Worm (Caenorhabditis elegans) whole organism, L1 larva: ENCODE results near the gene prp-9.

ENCODE experiments used
- C04F5.9 ChIP-seq: sonication (generic microtip); optimal IDR thresholded peaks from 2 replicates; lab custom pipeline; 2016; ENCODE audit warnings: missing genetic modification characterization, missing compliant biosample characterization
- C34B4.2 ChIP-seq: sonication (generic microtip); optimal IDR thresholded peaks from 2 replicates; lab custom pipeline; 2017; ENCODE audit warnings: mild to moderate bottlenecking, missing genetic modification characterization, missing compliant biosample characterization
- aha-1 ChIP-seq: fragments of 150-350 bp; optimal IDR thresholded peaks from 2 replicates; lab custom pipeline; 2014; ENCODE audit warnings: missing biosample characterization, missing genetic modification characterization
- aly-2 ChIP-seq: fragments of 150-350 bp; optimal IDR thresholded peaks from 2 replicates; lab custom pipeline; 2014; ENCODE audit warnings: missing biosample characterization, missing genetic modification characterization
- ama-1 ChIP-seq: fragments of 150-350 bp; optimal IDR thresholded peaks from 2 replicates; lab custom pipeline; 2014
- ceh-8 ChIP-seq: fragments of 200-800 bp; sonication (Bioruptor generic); optimal IDR thresholded peaks from 2 replicates; lab custom pipeline; 2018; ENCODE audit warnings: mild to moderate bottlenecking, missing genetic modification characterization, moderate library complexity, missing compliant biosample characterization
- ceh-82 ChIP-seq, 3 experiments: fragments of 150-350 bp in 1 of 3; sonication (generic microtip) in 2 of 3; optimal IDR thresholded peaks; 2 replicates each; lab custom pipeline; 2014 to 2017; ENCODE audit warnings: missing biosample characterization in 3 of 3, missing genetic modification characterization in 3 of 3
- ceh-90 ChIP-seq: sonication (generic microtip); optimal IDR thresholded peaks from 2 replicates; lab custom pipeline; 2016; ENCODE audit warnings: missing genetic modification characterization, missing compliant biosample characterization
- dsc-1 ChIP-seq: sonication (generic microtip); optimal IDR thresholded peaks from 2 replicates; lab custom pipeline; 2016; ENCODE audit warnings: mild to moderate bottlenecking, missing genetic modification characterization, missing compliant biosample characterization
- elt-2 ChIP-seq: sonication (generic microtip); optimal IDR thresholded peaks from 2 replicates; lab custom pipeline; 2016; ENCODE audit warnings: missing genetic modification characterization, mild to moderate bottlenecking, inconsistent platforms, missing compliant biosample characterization, missing genetic modification reagents
- elt-3 ChIP-seq, 6 experiments: fragments of 150-350 bp in 1 of 6; sonication (generic microtip); optimal IDR thresholded peaks; 2 replicates each; lab custom pipeline; 2017 to 2018; ENCODE audit warnings: missing biosample characterization in 6 of 6, missing genetic modification characterization in 6 of 6, inconsistent platforms in 1 of 6
- fkh-10 ChIP-seq: sonication (generic microtip); optimal IDR thresholded peaks from 2 replicates; lab custom pipeline; 2017; ENCODE audit warnings: missing biosample characterization, missing genetic modification reagents, missing genetic modification characterization
- fkh-4 ChIP-seq: sonication (generic microtip); optimal IDR thresholded peaks from 2 replicates; lab custom pipeline; 2016; ENCODE audit warnings: missing compliant biosample characterization, missing genetic modification characterization, borderline replicate concordance
- fkh-8 ChIP-seq: sonication (generic microtip); optimal IDR thresholded peaks from 2 replicates; lab custom pipeline; 2016; ENCODE audit warnings: mild to moderate bottlenecking, missing genetic modification characterization, missing compliant biosample characterization
- fos-1 ChIP-seq: fragments of 150-350 bp; optimal IDR thresholded peaks from 2 replicates; lab custom pipeline; 2014; ENCODE audit warnings: missing biosample characterization, missing genetic modification characterization
- hlh-17 ChIP-seq: fragments of 200-800 bp; sonication (Bioruptor generic); optimal IDR thresholded peaks from 2 replicates; lab custom pipeline; 2018; ENCODE audit warnings: missing genetic modification characterization, mild to moderate bottlenecking, missing compliant biosample characterization, moderate library complexity, borderline replicate concordance
- hlh-4 ChIP-seq: sonication (generic microtip); optimal IDR thresholded peaks from 2 replicates; lab custom pipeline; 2016; ENCODE audit warnings: mild to moderate bottlenecking, missing genetic modification characterization, missing compliant biosample characterization
- hpl-2 ChIP-seq: fragments of 150-350 bp; optimal IDR thresholded peaks from 2 replicates; lab custom pipeline; 2014; ENCODE audit warnings: missing biosample characterization, missing genetic modification reagents, missing genetic modification characterization
- irx-1 ChIP-seq: sonication (generic microtip); optimal IDR thresholded peaks from 2 replicates; lab custom pipeline; 2016; ENCODE audit warnings: missing genetic modification characterization, missing compliant biosample characterization
- isw-1 ChIP-seq: fragments of 200-800 bp; sonication (Bioruptor generic); IDR thresholded peaks from 2 replicates; pipeline ENCODE4 v1.3.6; 2022; ENCODE audit warnings: missing genetic modification characterization, missing compliant biosample characterization
- jun-1 ChIP-seq: fragments of 150-350 bp; optimal IDR thresholded peaks from 2 replicates; lab custom pipeline; 2014; ENCODE audit warnings: missing biosample characterization, missing genetic modification reagents, missing genetic modification characterization
- lin-14 ChIP-seq: fragments of 200-800 bp; sonication (Bioruptor generic); optimal IDR thresholded peaks from 2 replicates; lab custom pipeline; 2018; ENCODE audit warnings: mild to moderate bottlenecking, missing genetic modification characterization, moderate library complexity, missing compliant biosample characterization
- lin-15B ChIP-seq: fragments of 150-350 bp; sonication (generic microtip); optimal IDR thresholded peaks from 3 replicates; lab custom pipeline; 2014; ENCODE audit warnings: missing biosample characterization, missing genetic modification characterization
- lin-35 ChIP-seq, 2 experiments: fragments of 150-350 bp; optimal IDR thresholded peaks; 2 replicates each; lab custom pipeline; 2014; ENCODE audit warnings: missing biosample characterization in 2 of 2, missing genetic modification characterization in 2 of 2, missing genetic modification reagents in 2 of 2
- lin-39 ChIP-seq: fragments of 150-350 bp; optimal IDR thresholded peaks from 2 replicates; lab custom pipeline; 2014; ENCODE audit warnings: missing biosample characterization, missing genetic modification reagents, missing genetic modification characterization
- lir-3 ChIP-seq: sonication (generic microtip); optimal IDR thresholded peaks from 2 replicates; lab custom pipeline; 2016; ENCODE audit warnings: mild to moderate bottlenecking, missing genetic modification characterization, moderate library complexity, missing compliant biosample characterization; ENCODE audit not compliant: poor library complexity
- lsy-2 ChIP-seq, 2 experiments: fragments of 150-350 bp; optimal IDR thresholded peaks; 2 replicates each; lab custom pipeline; 2014; ENCODE audit warnings: missing biosample characterization in 2 of 2, missing genetic modification characterization in 2 of 2
- mab-9 ChIP-seq: fragments of 200-800 bp; sonication (Bioruptor generic); IDR thresholded peaks from 2 replicates; pipeline ENCODE4 v1.3.6; 2022; ENCODE audit warnings: missing genetic modification reagents, missing genetic modification characterization, missing compliant biosample characterization
- mep-1 ChIP-seq: fragments of 150-350 bp; optimal IDR thresholded peaks from 2 replicates; lab custom pipeline; 2014; ENCODE audit warnings: missing biosample characterization, missing genetic modification characterization
- nhr-11 ChIP-seq: fragments of 150-350 bp; optimal IDR thresholded peaks from 2 replicates; lab custom pipeline; 2014; ENCODE audit warnings: missing biosample characterization, missing genetic modification characterization
- nhr-12 ChIP-seq: sonication (generic microtip); optimal IDR thresholded peaks from 2 replicates; lab custom pipeline; 2017; ENCODE audit warnings: missing biosample characterization, missing genetic modification characterization
- nhr-19 ChIP-seq: fragments of 200-800 bp; sonication (Bioruptor generic); conservative IDR thresholded peaks from 2 replicates; pipeline ENCODE4 v1.3.6; 2022; ENCODE audit warnings: missing genetic modification characterization, missing compliant biosample characterization
- nhr-20 ChIP-seq: sonication (generic microtip); optimal IDR thresholded peaks from 2 replicates; lab custom pipeline; 2016; ENCODE audit warnings: mild to moderate bottlenecking, missing genetic modification characterization, missing compliant biosample characterization
- nhr-28 ChIP-seq: fragments of 150-350 bp; optimal IDR thresholded peaks from 2 replicates; lab custom pipeline; 2014; ENCODE audit warnings: missing biosample characterization, missing genetic modification characterization
- nhr-47 ChIP-seq: sonication (generic microtip); optimal IDR thresholded peaks from 2 replicates; lab custom pipeline; 2016; ENCODE audit warnings: mild to moderate bottlenecking, missing genetic modification characterization, moderate library complexity, missing compliant biosample characterization
- nhr-71 ChIP-seq: sonication (generic microtip); optimal IDR thresholded peaks from 2 replicates; lab custom pipeline; 2016; ENCODE audit warnings: mild to moderate bottlenecking, missing genetic modification characterization, moderate library complexity, missing compliant biosample characterization
- nhr-77 ChIP-seq: fragments of 150-350 bp; optimal IDR thresholded peaks from 2 replicates; lab custom pipeline; 2014; ENCODE audit warnings: missing biosample characterization, missing genetic modification characterization
- nhr-90 ChIP-seq: sonication (generic microtip); optimal IDR thresholded peaks from 2 replicates; lab custom pipeline; 2016; ENCODE audit warnings: mild to moderate bottlenecking, missing genetic modification characterization, missing compliant biosample characterization; ENCODE audit not compliant: poor library complexity
- pag-3 ChIP-seq: sonication (generic microtip); optimal IDR thresholded peaks from 2 replicates; lab custom pipeline; 2017; ENCODE audit warnings: missing genetic modification characterization, mild to moderate bottlenecking, missing compliant biosample characterization, antibody characterized with exemption, borderline replicate concordance; ENCODE audit not compliant: insufficient read depth
- pqm-1 ChIP-seq: sonication (generic microtip); optimal IDR thresholded peaks from 3 replicates; lab custom pipeline; 2017; ENCODE audit warnings: missing biosample characterization, missing genetic modification characterization
- rnt-1 ChIP-seq: sonication (generic microtip); optimal IDR thresholded peaks from 2 replicates; lab custom pipeline; 2016; ENCODE audit warnings: mild to moderate bottlenecking, missing genetic modification characterization, moderate library complexity, missing compliant biosample characterization
- snpc-4 ChIP-seq: fragments of 150-350 bp; optimal IDR thresholded peaks from 2 replicates; lab custom pipeline; 2014; ENCODE audit warnings: missing biosample characterization, missing genetic modification characterization
- snu-23 ChIP-seq: sonication (generic microtip); optimal IDR thresholded peaks from 2 replicates; lab custom pipeline; 2016; ENCODE audit warnings: missing genetic modification characterization, missing compliant biosample characterization
- sox-4 ChIP-seq: sonication (generic microtip); optimal IDR thresholded peaks from 2 replicates; lab custom pipeline; 2016; ENCODE audit warnings: missing genetic modification characterization, missing compliant biosample characterization
- sup-37 ChIP-seq: fragments of 200-800 bp; sonication (Bioruptor generic); optimal IDR thresholded peaks from 2 replicates; lab custom pipeline; 2018; ENCODE audit warnings: mild to moderate bottlenecking, missing genetic modification characterization, missing compliant biosample characterization
- swsn-7 ChIP-seq: sonication (generic microtip); optimal IDR thresholded peaks from 2 replicates; lab custom pipeline; 2016; ENCODE audit warnings: missing genetic modification characterization, missing compliant biosample characterization
- tbx-2 ChIP-seq: sonication (generic microtip); optimal IDR thresholded peaks from 2 replicates; lab custom pipeline; 2016; ENCODE audit warnings: missing genetic modification characterization, missing compliant biosample characterization
- tlp-1 ChIP-seq: fragments of 150-350 bp; optimal IDR thresholded peaks from 2 replicates; lab custom pipeline; 2014; ENCODE audit warnings: missing biosample characterization, missing genetic modification characterization
- unc-130 ChIP-seq: fragments of 150-350 bp; optimal IDR thresholded peaks from 2 replicates; lab custom pipeline; 2017; ENCODE audit warnings: missing biosample characterization, missing genetic modification characterization, inconsistent platforms
- unc-86 ChIP-seq: sonication (generic microtip); optimal IDR thresholded peaks from 2 replicates; lab custom pipeline; 2016; ENCODE audit warnings: missing genetic modification characterization, missing compliant biosample characterization
- unc-98 ChIP-seq: fragments of 200-800 bp; sonication (Bioruptor generic); IDR thresholded peaks from 2 replicates; pipeline ENCODE4 v1.3.6; 2022; ENCODE audit warnings: missing genetic modification characterization, missing compliant biosample characterization
- xbp-1 ChIP-seq: sonication (generic microtip); optimal IDR thresholded peaks from 2 replicates; lab custom pipeline; 2016; ENCODE audit warnings: missing genetic modification characterization, missing compliant biosample characterization
- zip-4 ChIP-seq: fragments of 200-800 bp; sonication (Bioruptor generic); optimal IDR thresholded peaks from 2 replicates; lab custom pipeline; 2018; ENCODE audit warnings: mild to moderate bottlenecking, missing genetic modification characterization, moderate library complexity, missing compliant biosample characterization

The prp-9 gene

DNA sequence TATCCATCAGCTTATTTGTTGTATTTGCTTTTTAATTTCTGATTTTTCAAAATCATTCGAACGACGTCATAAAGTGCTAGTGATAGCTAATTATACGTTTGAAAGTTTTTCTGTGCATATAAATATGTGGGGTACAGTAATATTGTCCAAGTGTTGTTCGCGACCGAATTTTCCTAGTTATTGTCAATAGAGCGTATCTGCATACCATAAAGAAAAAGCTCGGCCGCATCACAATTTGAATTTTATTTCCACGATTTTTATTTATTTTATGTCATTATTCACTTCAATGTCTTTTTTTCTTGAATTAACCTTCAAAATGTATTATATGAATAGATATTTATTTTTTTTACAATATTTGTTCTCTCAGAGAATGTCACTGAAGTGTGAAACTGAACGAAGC lies 8.4 kb downstream of the prp-9 start, which contains the start of gene rnh-2 (continued):
- TF ChIP-seq nhr-28 (tag; lab: Kevin White, UChicago) = no peak
- TF ChIP-seq unc-86 (tag; lab: Kevin White, UChicago) = no peak
- peak; percentile 76 for TF ChIP-seq lin-15B
- no peak for TF ChIP-seq jun-1 (tag; lab: Kevin White, UChicago)
- TF ChIP-seq aha-1 (tag; lab: Kevin White, UChicago) = no peak
- TF ChIP-seq mep-1 = peak; percentile 86
- peak; percentile 17 for TF ChIP-seq unc-130 (tag; lab: Kevin White, UChicago)
- no peak for TF ChIP-seq hpl-2 (GFP tag; lab: Kevin White, UChicago)
- TF ChIP-seq pqm-1 (tag; lab: Kevin White, UChicago) = no peak
- peak; percentile 75 to 84 for TF ChIP-seq lin-35 (GFP tag; optimal IDR thresholded peaks at IDR 0.05; lab: Kevin White, UChicago)
- TF ChIP-seq lir-3 (tag; lab: Kevin White, UChicago) = peak; percentile 85
- peak; percentile 42 for TF ChIP-seq nhr-77 (tag; lab: Kevin White, UChicago)
- peak; percentile 51 for TF ChIP-seq swsn-7 (tag; lab: Kevin White, UChicago)
- no peak for TF ChIP-seq C34B4.2 (tag; lab: Kevin White, UChicago)
- peak; percentile 75 for TF ChIP-seq nhr-71 (tag; lab: Kevin White, UChicago)
- peak; percentile 0 to 76 (median 30) for TF ChIP-seq ceh-82 (tag; optimal IDR thresholded peaks at IDR 0.05; lab: Kevin White, UChicago)
- peak; percentile 61 for TF ChIP-seq xbp-1 (tag; lab: Kevin White, UChicago)
- TF ChIP-seq irx-1 = no peak
- TF ChIP-seq lin-39 (tag; lab: Kevin White, UChicago) = no peak
- TF ChIP-seq lin-14 = peak; percentile 77
- TF ChIP-seq ceh-8 (GFP tag; lab: Kevin White, UChicago) = no peak
- TF ChIP-seq fkh-8 (tag; lab: Kevin White, UChicago) = peak; percentile 62
- TF ChIP-seq fkh-10 = no peak
- TF ChIP-seq nhr-90 (tag; lab: Kevin White, UChicago) = peak; percentile 55
- TF ChIP-seq nhr-11 (tag; lab: Kevin White, UChicago) = no peak
- peak in 2 of 6 experiments; percentile 21 to 27 for TF ChIP-seq elt-3 (tag; optimal IDR thresholded peaks at IDR 0.05; lab: Kevin White, UChicago)
- peak; percentile 71 for TF ChIP-seq ceh-90
- TF ChIP-seq rnt-1 = peak; percentile 90
- no peak for TF ChIP-seq zip-4 (GFP tag; lab: Kevin White, UChicago)
- no peak for TF ChIP-seq hlh-4 (tag; lab: Kevin White, UChicago)
- peak; percentile 48 for TF ChIP-seq C04F5.9
- peak; percentile 52 for TF ChIP-seq snpc-4
- TF ChIP-seq hlh-17 = no peak
- no peak for TF ChIP-seq sup-37 (GFP tag; lab: Kevin White, UChicago)
- TF ChIP-seq fkh-4 = peak; percentile 8
- TF ChIP-seq nhr-20 (tag; lab: Kevin White, UChicago) = peak; percentile 75
- no peak for TF ChIP-seq dsc-1
- TF ChIP-seq tlp-1 = no peak
- peak; percentile 30 for TF ChIP-seq sox-4 (tag; lab: Kevin White, UChicago)
- no peak for TF ChIP-seq pag-3 (tag; lab: Kevin White, UChicago)
- TF ChIP-seq lsy-2 (tag; optimal IDR thresholded peaks at IDR 0.05; lab: Kevin White, UChicago) = peak; percentile 72 to 94
- peak; percentile 70 for TF ChIP-seq snu-23 (GFP tag; lab: Kevin White, UChicago)
- no peak for TF ChIP-seq mab-9 (GFP tag; lab: Robert Waterston, UW)
- TF ChIP-seq fos-1 (tag; lab: Kevin White, UChicago) = peak; percentile 59
- peak; percentile 28 for TF ChIP-seq elt-2 (tag; lab: Kevin White, UChicago)
- TF ChIP-seq nhr-12 (tag; lab: Kevin White, UChicago) = no peak
- no peak for TF ChIP-seq isw-1 (GFP tag; lab: Robert Waterston, UW)
- no peak for TF ChIP-seq ama-1
- no peak for TF ChIP-seq aly-2
- TF ChIP-seq unc-98 (GFP tag; lab: Robert Waterston, UW) = no peak
- TF ChIP-seq tbx-2 (tag; lab: Kevin White, UChicago) = peak; percentile 61
- peak; percentile 69 for TF ChIP-seq nhr-47 (tag; lab: Kevin White, UChicago)
- TF ChIP-seq nhr-19 = peak; percentile 52
